Worm (Caenorhabditis elegans) whole organism, L4 larva: ENCODE measurements around the gene hir-1.

Experiments used
- F49E8.2 ChIP-seq: sonication (generic microtip); optimal IDR thresholded peaks from 2 replicates; lab custom pipeline; 2016; ENCODE audit warnings: missing compliant biosample characterization, mild to moderate bottlenecking, missing genetic modification characterization, borderline replicate concordance
- aha-1 ChIP-seq: fragments of 150-350 bp; peaks from one replicate; lab custom pipeline; 2014; ENCODE audit warnings: missing biosample characterization, missing genetic modification characterization
- ctbp-1 ChIP-seq: fragments of 200-800 bp; sonication (Bioruptor generic); IDR thresholded peaks from 2 replicates; pipeline ENCODE4 v1.3.6; 2022; ENCODE audit warnings: missing genetic modification reagents, missing genetic modification characterization, missing compliant biosample characterization
- daf-12 ChIP-seq: fragments of 150-350 bp; optimal IDR thresholded peaks from 2 replicates; lab custom pipeline; 2014; ENCODE audit warnings: missing biosample characterization, missing genetic modification reagents, missing genetic modification characterization
- daf-19 ChIP-seq: fragments of 200-800 bp; sonication (Bioruptor generic); conservative IDR thresholded peaks from 2 replicates; pipeline ENCODE4 v1.3.6; 2022; ENCODE audit warnings: missing genetic modification characterization, missing compliant biosample characterization
- dmd-9 ChIP-seq: fragments of 200-800 bp; sonication (Bioruptor generic); IDR thresholded peaks from 2 replicates; pipeline ENCODE4 v1.3.6; 2022; ENCODE audit warnings: missing genetic modification reagents, missing genetic modification characterization, missing compliant biosample characterization
- hmg-1.1 ChIP-seq: fragments of 200-800 bp; sonication (Bioruptor generic); IDR thresholded peaks from 2 replicates; pipeline ENCODE4 v1.3.6; 2022; ENCODE audit warnings: missing genetic modification reagents, missing genetic modification characterization, missing compliant biosample characterization
- mdl-1 ChIP-seq, 2 experiments: fragments of 150-350 bp in 1 of 2; sonication (generic microtip) in 1 of 2; optimal IDR thresholded peaks; 2 replicates each; lab custom pipeline; 2014 to 2017; ENCODE audit warnings: missing biosample characterization in 2 of 2, missing genetic modification characterization in 2 of 2
- mes-2 ChIP-seq: sonication (generic microtip); optimal IDR thresholded peaks from 2 replicates; lab custom pipeline; 2016; ENCODE audit warnings: missing genotype, mild to moderate bottlenecking, missing genetic modification characterization, missing compliant biosample characterization; ENCODE audit not compliant: poor library complexity, severe bottlenecking
- nhr-77 ChIP-seq: fragments of 150-350 bp; optimal IDR thresholded peaks from 2 replicates; lab custom pipeline; 2014; ENCODE audit warnings: missing biosample characterization, missing genetic modification characterization
- saeg-2 ChIP-seq: fragments of 200-800 bp; sonication (Bioruptor generic); IDR thresholded peaks from 2 replicates; pipeline ENCODE4 v1.3.6; 2022; ENCODE audit warnings: missing genetic modification reagents, missing genetic modification characterization, missing compliant biosample characterization
- sdz-12 ChIP-seq: fragments of 200-800 bp; sonication (Bioruptor generic); optimal IDR thresholded peaks from 2 replicates; lab custom pipeline; 2018; ENCODE audit warnings: mild to moderate bottlenecking, missing genetic modification characterization, missing compliant biosample characterization

Gene hir-1

ce11 chrV:5576008-5576407 is 54.1 kb downstream of the hir-1 start (continued):
- TF ChIP-seq daf-19 (GFP tag; lab: Robert Waterston, UW) = 0 out of 2 replicates have a peak, but pooled peaks have one; percentile 56
- 0 out of 2 replicates have a peak, but pooled peaks have one; percentile 10 for TF ChIP-seq ctbp-1 (GFP tag; lab: Robert Waterston, UW)
- no peak for TF ChIP-seq F49E8.2 (tag; lab: Kevin White, UChicago)
- peak; percentile 25 for TF ChIP-seq nhr-77
- peak; percentile 57 for TF ChIP-seq mes-2 (tag; lab: Kevin White, UChicago)
- TF ChIP-seq saeg-2 (GFP tag; lab: Robert Waterston, UW) = no peak
- no peak for TF ChIP-seq sdz-12
- TF ChIP-seq daf-12 (tag; lab: Kevin White, UChicago) = no peak

DNA sequence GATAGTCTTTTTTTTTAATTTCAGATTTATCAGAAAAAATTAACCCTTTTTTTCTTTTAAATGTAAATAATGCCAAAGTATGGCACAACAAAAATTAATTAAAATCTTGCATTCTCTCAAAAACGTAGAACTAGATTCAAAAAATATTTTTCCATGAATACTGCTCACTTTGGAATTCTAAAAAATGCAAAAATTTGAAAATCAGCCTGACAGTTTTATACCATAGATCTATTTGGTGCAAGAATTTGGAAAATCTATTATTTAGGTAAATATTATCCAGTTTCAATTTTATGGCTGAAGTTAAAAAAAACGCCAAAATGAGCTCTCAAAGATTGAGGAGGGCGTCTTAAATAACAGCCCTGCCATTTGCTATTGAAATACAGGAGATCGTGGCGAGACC is 57.7 kb downstream of the hir-1 start:
- TF ChIP-seq mdl-1 (tag; optimal IDR thresholded peaks at IDR 0.05; lab: Kevin White, UChicago) (no peak), dmd-9 (GFP tag; lab: Robert Waterston, UW) (no peak), hmg-1.1 (GFP tag; lab: Robert Waterston, UW) (no peak), aha-1 (tag; lab: Kevin White, UChicago) (peak; percentile 94)
